Worm (Caenorhabditis elegans) whole organism, late embryonic: ENCODE measurements around the gene F49C12.11.
"Not testable (repeated sequence)": the region's sequence is repeated elsewhere in the genome, so short reads cannot be mapped to it uniquely, and the experiment has no call there.

Source experiments
- ets-4 ChIP-seq: sonication (generic microtip); optimal IDR thresholded peaks from 2 replicates; lab custom pipeline; 2016; ENCODE audit warnings: missing genetic modification characterization, missing compliant biosample characterization
- lin-11 ChIP-seq: fragments of 200-800 bp; sonication (Bioruptor generic); optimal IDR thresholded peaks from 2 replicates; lab custom pipeline; 2018; ENCODE audit warnings: mild to moderate bottlenecking, missing genetic modification characterization, missing compliant biosample characterization
- nhr-11 ChIP-seq: fragments of 150-350 bp; optimal IDR thresholded peaks from 2 replicates; lab custom pipeline; 2014; ENCODE audit warnings: missing biosample characterization, missing genetic modification characterization
- npax-4 ChIP-seq: sonication (generic microtip); optimal IDR thresholded peaks from 2 replicates; lab custom pipeline; 2016; ENCODE audit warnings: missing genetic modification characterization, missing compliant biosample characterization
- pha-2 ChIP-seq: sonication (generic microtip); optimal IDR thresholded peaks from 2 replicates; lab custom pipeline; 2017; ENCODE audit warnings: mild to moderate bottlenecking, missing genetic modification characterization, missing compliant biosample characterization
- pqm-1 ChIP-seq: sonication (generic microtip); optimal IDR thresholded peaks from 2 replicates; lab custom pipeline; 2016; ENCODE audit warnings: missing genetic modification characterization, missing compliant biosample characterization
- pros-1 ChIP-seq: fragments of 150-350 bp; optimal IDR thresholded peaks from 2 replicates; lab custom pipeline; 2014; ENCODE audit warnings: missing biosample characterization, missing genetic modification reagents, missing genetic modification characterization
- tbx-7 ChIP-seq: sonication (generic microtip); optimal IDR thresholded peaks from 2 replicates; lab custom pipeline; 2016; ENCODE audit warnings: missing genotype, missing genetic modification characterization, missing compliant biosample characterization
- unc-86 ChIP-seq: sonication (generic microtip); optimal IDR thresholded peaks from 2 replicates; lab custom pipeline; 2016; ENCODE audit warnings: missing genetic modification characterization, missing compliant biosample characterization

DNA sequence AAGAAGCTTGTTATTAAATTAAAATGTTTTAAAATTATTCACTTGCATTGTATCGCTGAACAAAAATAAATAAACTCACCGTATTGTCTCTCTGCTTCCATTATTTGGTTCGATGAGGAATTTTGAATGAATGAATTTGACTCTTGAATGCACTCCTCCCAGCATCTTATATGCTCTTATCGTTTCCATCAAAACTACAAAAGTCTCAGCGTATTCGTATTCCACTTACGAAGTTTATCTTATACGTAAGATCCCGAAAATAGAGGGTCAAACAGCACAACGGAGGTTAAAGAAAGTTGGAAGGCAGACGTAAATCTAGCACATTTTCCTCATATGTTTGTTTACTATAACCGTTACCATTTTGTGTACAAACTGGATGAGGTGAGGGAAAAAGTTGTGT is 32.9 kb upstream of the F49C12.11 start, which contains the start of gene nhr-267:
- TF ChIP-seq tbx-7 (tag; lab: Kevin White, UChicago); unc-86; npax-4 (tag; lab: Kevin White, UChicago); pha-2; lin-11 (tag; lab: Kevin White, UChicago); pros-1; ets-4 (tag; lab: Kevin White, UChicago); nhr-11 (tag; lab: Kevin White, UChicago); pqm-1 (tag; lab: Kevin White, UChicago): not testable (repeated sequence)
